Fruit fly (Drosophila melanogaster): ENCODE measurements around the gene CG3288.

DNA sequence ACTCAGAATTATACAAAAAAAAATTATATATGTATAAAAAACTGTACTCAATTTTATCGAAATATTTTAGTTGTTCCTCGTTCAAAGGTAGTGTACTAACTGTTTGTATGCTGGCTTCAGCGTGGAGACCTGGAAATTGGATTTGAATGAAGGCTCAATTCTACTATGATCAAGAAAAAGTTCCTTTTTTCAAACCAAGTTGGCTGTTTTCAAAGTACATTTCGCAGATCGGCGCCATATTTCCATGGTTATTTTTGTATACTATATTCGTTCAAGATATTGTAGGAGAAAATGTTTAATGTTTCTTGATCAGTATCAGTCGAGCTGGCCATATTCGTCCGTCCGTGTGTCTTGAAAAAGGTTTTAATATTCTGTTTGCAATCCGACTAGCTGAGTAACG, 18.1 kb upstream of the CG3288 start, which contains the start of gene Mst77F:
- TF ChIP-seq bab1 (GFP tag; optimal IDR thresholded peaks at IDR 0.05) = no peak
- no peak for TF ChIP-seq CG11617 (GFP tag; optimal IDR thresholded peaks at IDR 0.05)
- no peak for TF ChIP-seq Crg-1 (GFP tag; optimal IDR thresholded peaks at IDR 0.05)
- TF ChIP-seq Mnt (GFP tag; optimal IDR thresholded peaks at IDR 0.05) = no peak
- no peak for TF ChIP-seq Hr96 (GFP tag; optimal IDR thresholded peaks at IDR 0.05)
- TF ChIP-seq toe (GFP tag; optimal IDR thresholded peaks at IDR 0.05) = no peak
- no peak for TF ChIP-seq CG5204 (GFP tag; optimal IDR thresholded peaks at IDR 0.05)
- no peak for TF ChIP-seq cic (GFP tag; optimal IDR thresholded peaks at IDR 0.05)
- no peak for TF ChIP-seq cnc (optimal IDR thresholded peaks at IDR 0.05)
- TF ChIP-seq ovo (GFP tag; optimal IDR thresholded peaks at IDR 0.05) = no peak
- TF ChIP-seq CG1620 (GFP tag; optimal IDR thresholded peaks at IDR 0.05) = no peak
